Worm (Caenorhabditis elegans) whole organism, L4 larva: Measurements from ENCODE around the gene F09F7.5.
A peak's percentile ranks its signal among the peaks of the same experiment; 100 is the strongest.

ENCODE experiments used
- F26F4.8 ChIP-seq: fragments of 200-800 bp; sonication (Bioruptor generic); conservative IDR thresholded peaks from 2 replicates; pipeline ENCODE4 v1.3.6; 2022; ENCODE audit warnings: missing genetic modification characterization, missing compliant biosample characterization
- F37D6.2 ChIP-seq: sonication (generic microtip); optimal IDR thresholded peaks from 2 replicates; lab custom pipeline; 2016; ENCODE audit warnings: mild to moderate bottlenecking, missing genetic modification characterization, missing compliant biosample characterization
- R02D3.7 ChIP-seq: fragments of 150-350 bp; sonication (generic microtip); optimal IDR thresholded peaks from 3 replicates; lab custom pipeline; 2014; ENCODE audit warnings: missing biosample characterization, missing genetic modification characterization
- T20F7.1 ChIP-seq: fragments of 200-800 bp; sonication (Bioruptor generic); optimal IDR thresholded peaks from 2 replicates; lab custom pipeline; 2018; ENCODE audit warnings: mild to moderate bottlenecking, missing genetic modification characterization, missing compliant biosample characterization
- T26A8.4 ChIP-seq: fragments of 200-800 bp; sonication (Bioruptor generic); IDR thresholded peaks from 2 replicates; pipeline ENCODE4 v1.3.6; 2022; ENCODE audit warnings: missing genetic modification characterization, missing compliant biosample characterization
- Y75B8A.6 ChIP-seq: fragments of 200-800 bp; sonication (Bioruptor generic); IDR thresholded peaks from 2 replicates; pipeline ENCODE4 v1.3.6; 2022; ENCODE audit warnings: missing genetic modification reagents, missing genetic modification characterization, missing compliant biosample characterization
- arid-1 ChIP-seq: fragments of 200-800 bp; sonication (Bioruptor generic); conservative IDR thresholded peaks from 2 replicates; pipeline ENCODE4 v1.3.6; 2022; ENCODE audit warnings: missing genetic modification reagents, missing genetic modification characterization, missing compliant biosample characterization
- ceh-28 ChIP-seq: fragments of 150-350 bp; optimal IDR thresholded peaks from 2 replicates; lab custom pipeline; 2014; ENCODE audit warnings: missing biosample characterization, missing genetic modification reagents, missing genetic modification characterization
- ceh-32 ChIP-seq: sonication (generic microtip); optimal IDR thresholded peaks from 2 replicates; lab custom pipeline; 2016; ENCODE audit warnings: mild to moderate bottlenecking, missing genetic modification characterization, missing compliant biosample characterization; ENCODE audit not compliant: poor library complexity
- ceh-82 ChIP-seq: sonication (generic microtip); optimal IDR thresholded peaks from 2 replicates; lab custom pipeline; 2017; ENCODE audit warnings: missing biosample characterization, missing genetic modification characterization
- ces-1 ChIP-seq: fragments of 150-350 bp; sonication (generic microtip); optimal IDR thresholded peaks from 4 replicates; lab custom pipeline; 2014; ENCODE audit warnings: missing biosample characterization, missing genetic modification reagents, missing genetic modification characterization
- ctbp-1 ChIP-seq: fragments of 200-800 bp; sonication (Bioruptor generic); IDR thresholded peaks from 2 replicates; pipeline ENCODE4 v1.3.6; 2022; ENCODE audit warnings: missing genetic modification reagents, missing genetic modification characterization, missing compliant biosample characterization
- daf-19 ChIP-seq: fragments of 200-800 bp; sonication (Bioruptor generic); conservative IDR thresholded peaks from 2 replicates; pipeline ENCODE4 v1.3.6; 2022; ENCODE audit warnings: missing genetic modification characterization, missing compliant biosample characterization
- dpl-1 ChIP-seq: fragments of 150-350 bp; optimal IDR thresholded peaks from 2 replicates; lab custom pipeline; 2014; ENCODE audit warnings: missing biosample characterization, missing genetic modification reagents, missing genetic modification characterization
- duxl-1 ChIP-seq: sonication (generic microtip); optimal IDR thresholded peaks from 2 replicates; lab custom pipeline; 2016; ENCODE audit warnings: mild to moderate bottlenecking, missing genetic modification characterization, moderate library complexity, missing compliant biosample characterization; ENCODE audit not compliant: poor library complexity
- egl-27 ChIP-seq: sonication (generic microtip); optimal IDR thresholded peaks from 3 replicates; lab custom pipeline; 2017; ENCODE audit warnings: missing biosample characterization, missing genetic modification reagents, missing genetic modification characterization
- egl-43 ChIP-seq: fragments of 200-800 bp; sonication (Bioruptor generic); IDR thresholded peaks from 2 replicates; pipeline ENCODE4 v1.3.6; 2022; ENCODE audit warnings: missing genetic modification reagents, missing genetic modification characterization, missing compliant biosample characterization
- fkh-10 ChIP-seq: fragments of 150-350 bp; optimal IDR thresholded peaks from 2 replicates; lab custom pipeline; 2014; ENCODE audit warnings: missing biosample characterization, missing genetic modification reagents, missing genetic modification characterization
- gei-8 ChIP-seq: fragments of 200-800 bp; sonication (Bioruptor generic); optimal IDR thresholded peaks from 2 replicates; lab custom pipeline; 2018; ENCODE audit warnings: mild to moderate bottlenecking, missing genetic modification characterization, missing compliant biosample characterization
- hif-1 ChIP-seq, 2 experiments: sonication (generic microtip); optimal IDR thresholded peaks; 2 replicates each; lab custom pipeline; 2016 to 2017; ENCODE audit warnings: missing compliant biosample characterization in 2 of 2, missing genetic modification characterization in 2 of 2, missing genetic modification reagents in 2 of 2, missing genotype in 2 of 2, mild to moderate bottlenecking in 1 of 2
- hlh-30 ChIP-seq: sonication (generic microtip); optimal IDR thresholded peaks from 2 replicates; lab custom pipeline; 2017; ENCODE audit warnings: antibody characterized with exemption, mild to moderate bottlenecking, missing genetic modification characterization, missing compliant biosample characterization; ENCODE audit not compliant: insufficient read depth
- hmg-1.1 ChIP-seq: fragments of 200-800 bp; sonication (Bioruptor generic); IDR thresholded peaks from 2 replicates; pipeline ENCODE4 v1.3.6; 2022; ENCODE audit warnings: missing genetic modification reagents, missing genetic modification characterization, missing compliant biosample characterization
- jun-1 ChIP-seq: fragments of 150-350 bp; optimal IDR thresholded peaks from 2 replicates; lab custom pipeline; 2014; ENCODE audit warnings: missing biosample characterization, missing genetic modification reagents, missing genetic modification characterization
- lin-1 ChIP-seq: fragments of 200-800 bp; sonication (Bioruptor generic); IDR thresholded peaks from 2 replicates; pipeline ENCODE4 v1.3.6; 2022; ENCODE audit warnings: missing genetic modification reagents, missing genetic modification characterization, missing compliant biosample characterization
- lin-38 ChIP-seq: fragments of 200-800 bp; sonication (Bioruptor generic); IDR thresholded peaks from 2 replicates; pipeline ENCODE4 v1.3.6; 2022; ENCODE audit warnings: missing genetic modification reagents, missing genetic modification characterization, missing compliant biosample characterization
- lin-39 ChIP-seq: fragments of 150-350 bp; optimal IDR thresholded peaks from 2 replicates; lab custom pipeline; 2014; ENCODE audit warnings: missing biosample characterization, missing genetic modification reagents, missing genetic modification characterization
- madf-9 ChIP-seq: fragments of 200-800 bp; sonication (Bioruptor generic); conservative IDR thresholded peaks from 2 replicates; pipeline ENCODE4 v1.3.6; 2022; ENCODE audit warnings: missing genetic modification reagents, missing genetic modification characterization, missing compliant biosample characterization
- mdl-1 ChIP-seq, 2 experiments: fragments of 150-350 bp in 1 of 2; sonication (generic microtip) in 1 of 2; optimal IDR thresholded peaks; 2 replicates each; lab custom pipeline; 2014 to 2017; ENCODE audit warnings: missing biosample characterization in 2 of 2, missing genetic modification characterization in 2 of 2
- mes-2 ChIP-seq: sonication (generic microtip); optimal IDR thresholded peaks from 2 replicates; lab custom pipeline; 2016; ENCODE audit warnings: missing genotype, mild to moderate bottlenecking, missing genetic modification characterization, missing compliant biosample characterization; ENCODE audit not compliant: poor library complexity, severe bottlenecking
- mxl-3 ChIP-seq: fragments of 200-800 bp; sonication (Bioruptor generic); optimal IDR thresholded peaks from 2 replicates; lab custom pipeline; 2018; ENCODE audit warnings: mild to moderate bottlenecking, missing genetic modification characterization, missing compliant biosample characterization
- nhr-10 ChIP-seq: fragments of 150-350 bp; optimal IDR thresholded peaks from 2 replicates; lab custom pipeline; 2014; ENCODE audit warnings: missing biosample characterization, missing genetic modification characterization
- nhr-102 ChIP-seq: sonication (generic microtip); optimal IDR thresholded peaks from 2 replicates; lab custom pipeline; 2016; ENCODE audit warnings: mild to moderate bottlenecking, missing genetic modification characterization, moderate library complexity, missing compliant biosample characterization
- nhr-111 ChIP-seq: fragments of 200-800 bp; sonication (Bioruptor generic); optimal IDR thresholded peaks from 2 replicates; lab custom pipeline; 2018; ENCODE audit warnings: mild to moderate bottlenecking, missing genetic modification characterization, missing compliant biosample characterization
- nhr-25 ChIP-seq: sonication (generic microtip); optimal IDR thresholded peaks from 2 replicates; lab custom pipeline; 2017; ENCODE audit warnings: missing genetic modification characterization, mild to moderate bottlenecking, missing compliant biosample characterization, antibody characterized with exemption, moderate library complexity, borderline replicate concordance; ENCODE audit not compliant: insufficient read depth
- nhr-28 ChIP-seq: fragments of 150-350 bp; optimal IDR thresholded peaks from 2 replicates; lab custom pipeline; 2014; ENCODE audit warnings: missing biosample characterization, missing genetic modification characterization
- nhr-42 ChIP-seq: fragments of 200-800 bp; sonication (Bioruptor generic); IDR thresholded peaks from 2 replicates; pipeline ENCODE4 v1.3.6; 2022; ENCODE audit warnings: missing genetic modification characterization, missing compliant biosample characterization
- nhr-48 ChIP-seq: sonication (generic microtip); optimal IDR thresholded peaks from 2 replicates; lab custom pipeline; 2016; ENCODE audit warnings: mild to moderate bottlenecking, missing genetic modification characterization, missing compliant biosample characterization
- nhr-77 ChIP-seq: fragments of 150-350 bp; optimal IDR thresholded peaks from 2 replicates; lab custom pipeline; 2014; ENCODE audit warnings: missing biosample characterization, missing genetic modification characterization
- pha-4 ChIP-seq, 2 experiments: fragments of 150-350 bp in 1 of 2; fragments of 200-800 bp in 1 of 2; sonication (Bioruptor generic) in 1 of 2; IDR thresholded peaks in 1 of 2; optimal IDR thresholded peaks in 1 of 2; 2 replicates each; pipeline versions ENCODE4 v1.3.6 to Lab custom; 2014 to 2022; ENCODE audit warnings: missing genetic modification characterization in 2 of 2, missing genetic modification reagents in 2 of 2, missing biosample characterization in 1 of 2, missing compliant biosample characterization in 1 of 2
- php-3 ChIP-seq: fragments of 200-800 bp; sonication (Bioruptor generic); IDR thresholded peaks from 2 replicates; pipeline ENCODE4 v1.3.6; 2022; ENCODE audit warnings: missing genetic modification reagents, missing genetic modification characterization, missing compliant biosample characterization
- rbr-2 ChIP-seq: sonication (generic microtip); optimal IDR thresholded peaks from 2 replicates; lab custom pipeline; 2016; ENCODE audit warnings: missing genotype, missing genetic modification characterization, missing compliant biosample characterization
- snpc-1.2 ChIP-seq: fragments of 200-800 bp; sonication (Bioruptor generic); IDR thresholded peaks from 2 replicates; pipeline ENCODE4 v1.3.6; 2022; ENCODE audit warnings: missing genetic modification reagents, missing genetic modification characterization, missing compliant biosample characterization
- spr-1 ChIP-seq: sonication (generic microtip); optimal IDR thresholded peaks from 2 replicates; lab custom pipeline; 2016; ENCODE audit warnings: mild to moderate bottlenecking, missing genetic modification characterization, missing compliant biosample characterization
- spr-3 ChIP-seq: fragments of 200-800 bp; sonication (Bioruptor generic); optimal IDR thresholded peaks from 2 replicates; lab custom pipeline; 2018; ENCODE audit warnings: mild to moderate bottlenecking, missing genetic modification characterization, missing compliant biosample characterization
- tag-97 ChIP-seq: fragments of 200-800 bp; sonication (Bioruptor generic); IDR thresholded peaks from 2 replicates; pipeline ENCODE4 v1.3.6; 2022; ENCODE audit warnings: missing genetic modification characterization, missing compliant biosample characterization
- unc-130 ChIP-seq: sonication (generic microtip); optimal IDR thresholded peaks from 2 replicates; lab custom pipeline; 2016; ENCODE audit warnings: missing genetic modification reagents, missing genetic modification characterization, missing compliant biosample characterization
- zag-1 ChIP-seq: fragments of 150-350 bp; optimal IDR thresholded peaks from 2 replicates; lab custom pipeline; 2014; ENCODE audit warnings: missing biosample characterization, missing genetic modification characterization
- zfp-2 ChIP-seq: sonication (generic microtip); optimal IDR thresholded peaks from 2 replicates; lab custom pipeline; 2016; ENCODE audit warnings: mild to moderate bottlenecking, missing genetic modification characterization, missing compliant biosample characterization

The F09F7.5 gene

ce11 chrIII:5554884-5555500 lies 8.2 kb downstream of the F09F7.5 start, which contains the start of the genes nmad-1 and hach-1:
Gene nmad-1 (minus strand): TSS chrIII:5554934.
Gene hach-1 (plus strand): TSS chrIII:5555450.
- TF ChIP-seq jun-1 (tag; lab: Kevin White, UChicago) (no peak), nhr-10 (tag; lab: Kevin White, UChicago) (peak; percentile 42), ctbp-1 (GFP tag; lab: Robert Waterston, UW) (peak; percentile 58), lin-38 (GFP tag; lab: Robert Waterston, UW) (peak; percentile 79), egl-27 (no peak), duxl-1 (tag; lab: Kevin White, UChicago) (peak; percentile 89), F26F4.8 (GFP tag; lab: Robert Waterston, UW) (no peak), spr-3 (GFP tag; lab: Kevin White, UChicago) (no peak), tag-97 (GFP tag; lab: Robert Waterston, UW) (no peak), madf-9 (GFP tag; lab: Robert Waterston, UW) (0 out of 2 replicates have a peak, but pooled peaks have one; percentile 34), daf-19 (0 out of 2 replicates have a peak, but pooled peaks have one; percentile 48), nhr-77 (tag; lab: Kevin White, UChicago) (peak; percentile 14), ces-1 (GFP tag; lab: Kevin White, UChicago) (peak; percentile 82), mdl-1 (tag; optimal IDR thresholded peaks at IDR 0.05; lab: Kevin White, UChicago) (no peak), dpl-1 (GFP tag; lab: Kevin White, UChicago) (peak; percentile 76), nhr-111 (GFP tag; lab: Kevin White, UChicago) (no peak), pha-4 (GFP tag; IDR thresholded peaks at IDR 0.05; lab: Robert Waterston, UW) (peak; percentile 87), pha-4 (tag; optimal IDR thresholded peaks at IDR 0.05; lab: Kevin White, UChicago) (no peak), arid-1 (GFP tag; lab: Robert Waterston, UW) (0 out of 2 replicates have a peak, but pooled peaks have one; percentile 47), R02D3.7 (tag; lab: Kevin White, UChicago) (no peak), T20F7.1 (peak; percentile 64), fkh-10 (GFP tag; lab: Kevin White, UChicago) (peak; percentile 36), zfp-2 (tag; lab: Kevin White, UChicago) (peak; percentile 13), Y75B8A.6 (GFP tag; lab: Robert Waterston, UW) (no peak), rbr-2 (tag; lab: Kevin White, UChicago) (peak; percentile 75), mxl-3 (no peak), T26A8.4 (GFP tag; lab: Robert Waterston, UW) (peak; percentile 65; the same call in 1 of the 2 replicates), mes-2 (tag; lab: Kevin White, UChicago) (peak; percentile 95), nhr-42 (GFP tag; lab: Robert Waterston, UW) (0 out of 2 replicates have a peak, but pooled peaks have one; percentile 46), hif-1 (tag; optimal IDR thresholded peaks at IDR 0.05; lab: Kevin White, UChicago) (peak in 1 of 2 experiments; percentile 67), F37D6.2 (tag; lab: Kevin White, UChicago) (peak; percentile 26), nhr-48 (tag; lab: Kevin White, UChicago) (peak; percentile 69), ceh-82 (no peak), nhr-28 (peak; percentile 27), ceh-32 (tag; lab: Kevin White, UChicago) (no peak), egl-43 (0 out of 2 replicates have a peak, but pooled peaks have one; percentile 57), snpc-1.2 (GFP tag; lab: Robert Waterston, UW) (no peak), hmg-1.1 (GFP tag; lab: Robert Waterston, UW) (peak; percentile 80), lin-39 (no peak), hlh-30 (tag; lab: Kevin White, UChicago) (peak; percentile 51), gei-8 (GFP tag; lab: Kevin White, UChicago) (no peak), nhr-102 (peak; percentile 68), ceh-28 (tag; lab: Kevin White, UChicago) (peak; percentile 34), zag-1 (tag; lab: Kevin White, UChicago) (no peak), nhr-25 (tag; lab: Kevin White, UChicago) (no peak), spr-1 (peak; percentile 34), lin-1 (GFP tag; lab: Robert Waterston, UW) (peak; percentile 64; the same call in 1 of the 2 replicates), unc-130 (GFP tag; lab: Kevin White, UChicago) (peak; percentile 53), php-3 (GFP tag; lab: Robert Waterston, UW) (0 out of 2 replicates have a peak, but pooled peaks have one; percentile 46)
